Fruit fly (Drosophila melanogaster): ENCODE data around the gene NPFR.

Gene NPFR

DNA sequence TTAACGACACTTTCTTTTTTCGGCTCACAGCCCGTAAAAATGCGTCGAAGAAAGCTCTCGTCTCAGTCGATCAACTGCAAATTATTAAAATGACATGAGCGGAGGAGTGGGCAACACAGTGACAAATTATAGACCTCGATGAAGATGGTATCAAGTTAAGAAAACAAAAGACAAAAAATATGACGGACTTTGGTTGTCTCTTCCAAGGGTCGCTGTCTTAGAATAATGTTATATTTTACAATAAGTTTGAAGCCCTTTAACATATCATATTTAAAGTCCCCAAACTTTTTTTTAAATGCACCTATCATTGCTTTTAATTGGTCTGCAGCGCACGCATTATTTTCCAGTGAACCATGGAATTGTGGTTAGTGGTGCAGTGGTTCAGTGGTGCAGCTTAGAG lies 12.6 kb downstream of the NPFR start:
- no peak for TF ChIP-seq ttk (optimal IDR thresholded peaks at IDR 0.05)
- TF ChIP-seq Myc (optimal IDR thresholded peaks at IDR 0.05): no peak

dm6 chr3R:6203000-6203399 lies 15.9 kb downstream of the NPFR start:
- no peak for TF ChIP-seq Myc (optimal IDR thresholded peaks at IDR 0.05)
- no peak for TF ChIP-seq ttk (optimal IDR thresholded peaks at IDR 0.05)
- TF ChIP-seq insv (optimal IDR thresholded peaks at IDR 0.05): no peak
- no peak for TF ChIP-seq psq (optimal IDR thresholded peaks at IDR 0.05)
- no peak for TF ChIP-seq h (optimal IDR thresholded peaks at IDR 0.05)
- no peak for TF ChIP-seq Sin3A (optimal IDR thresholded peaks at IDR 0.05)

DNA sequence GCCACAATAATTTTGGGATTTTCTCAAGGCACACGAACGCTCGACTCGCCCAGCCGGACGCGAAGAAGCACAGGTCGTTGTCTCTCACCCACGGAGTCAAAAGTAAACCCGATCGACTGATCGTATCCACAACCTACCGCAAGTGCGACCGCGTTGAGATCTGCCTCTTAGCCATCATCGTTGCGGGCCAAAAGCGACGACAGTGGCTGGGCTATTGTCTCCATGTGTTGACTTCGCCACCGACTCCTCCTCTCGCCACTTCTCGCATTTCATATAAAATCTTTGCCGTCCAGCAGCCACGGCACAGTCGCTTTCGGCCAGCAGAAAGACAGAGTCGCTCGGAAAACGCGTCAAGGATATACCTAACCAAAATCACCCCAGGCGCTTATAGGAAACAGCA lies 22.0 kb downstream of the NPFR start, which contains the start of gene Osi2:
Gene Osi2 (plus strand): TSS at position 301 of the 400 bp plus-strand sequence.
- TF ChIP-seq Sin3A (optimal IDR thresholded peaks at IDR 0.05) (no peak), Myc (optimal IDR thresholded peaks at IDR 0.05) (no peak), insv (optimal IDR thresholded peaks at IDR 0.05) (no peak), h (optimal IDR thresholded peaks at IDR 0.05) (no peak), psq (optimal IDR thresholded peaks at IDR 0.05) (no peak), ttk (optimal IDR thresholded peaks at IDR 0.05) (no peak)

dm6 chr3R:6210266-6211040 lies 23.3 kb downstream of the NPFR start:
- TF ChIP-seq Sin3A (optimal IDR thresholded peaks at IDR 0.05): no peak
- no peak for TF ChIP-seq Myc (optimal IDR thresholded peaks at IDR 0.05)
- TF ChIP-seq ttk (optimal IDR thresholded peaks at IDR 0.05): no peak
- TF ChIP-seq h (optimal IDR thresholded peaks at IDR 0.05): no peak
- no peak for TF ChIP-seq psq (optimal IDR thresholded peaks at IDR 0.05)
- no peak for TF ChIP-seq insv (optimal IDR thresholded peaks at IDR 0.05)

DNA sequence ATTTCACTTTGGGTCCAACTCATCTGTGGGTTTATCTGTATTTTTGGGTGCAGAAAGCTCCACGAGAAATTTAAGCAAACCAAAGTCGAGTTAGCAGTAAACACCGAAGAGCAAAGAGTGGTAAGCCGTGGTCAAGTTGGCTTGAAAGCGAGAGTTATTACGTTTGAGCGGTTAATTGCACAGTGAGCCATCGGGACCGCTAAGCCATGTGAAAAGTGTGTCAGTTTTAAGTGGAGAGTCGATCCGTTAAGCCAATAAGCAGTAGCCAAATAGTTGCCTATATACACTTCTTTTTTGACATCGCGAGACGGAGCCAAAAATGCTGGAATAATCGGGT lies 23.9 kb downstream of the NPFR start:
- TF ChIP-seq h (optimal IDR thresholded peaks at IDR 0.05) (no peak), Myc (optimal IDR thresholded peaks at IDR 0.05) (no peak), ttk (optimal IDR thresholded peaks at IDR 0.05) (no peak)

DNA sequence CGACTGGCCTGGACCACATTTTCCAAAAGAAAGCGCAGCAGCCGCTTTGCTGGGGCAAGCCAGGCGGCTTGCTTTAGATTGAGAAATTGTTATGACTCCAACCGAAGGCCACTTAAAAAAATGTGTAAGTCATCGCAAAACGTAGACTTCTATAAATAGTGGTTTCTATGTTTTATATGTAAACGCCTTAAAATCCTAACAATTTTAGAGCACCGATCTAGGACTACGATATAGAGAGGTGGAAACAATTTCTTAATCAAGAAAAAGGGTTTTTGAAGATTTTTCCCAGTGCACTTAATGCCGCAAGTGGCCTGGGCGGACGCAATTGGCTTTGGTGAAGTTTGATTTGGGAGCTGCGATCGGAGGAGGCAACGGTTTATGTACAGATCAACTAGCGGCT lies 27.1 kb downstream of the NPFR start:
- no peak for TF ChIP-seq psq (optimal IDR thresholded peaks at IDR 0.05)
- TF ChIP-seq Myc (optimal IDR thresholded peaks at IDR 0.05): no peak
- no peak for TF ChIP-seq ttk (optimal IDR thresholded peaks at IDR 0.05)
- TF ChIP-seq insv (optimal IDR thresholded peaks at IDR 0.05): no peak
- no peak for TF ChIP-seq h (optimal IDR thresholded peaks at IDR 0.05)
- TF ChIP-seq Sin3A (optimal IDR thresholded peaks at IDR 0.05): no peak

dm6 chr3R:6215053-6215882 lies 28.2 kb downstream of the NPFR start, which contains the start of gene Osi3:
Osi3 (plus strand) TSS chr3R:6215832.
- TF ChIP-seq Sin3A (optimal IDR thresholded peaks at IDR 0.05) (no peak), psq (optimal IDR thresholded peaks at IDR 0.05) (no peak), h (optimal IDR thresholded peaks at IDR 0.05) (no peak), Myc (optimal IDR thresholded peaks at IDR 0.05) (no peak), ttk (optimal IDR thresholded peaks at IDR 0.05) (no peak), insv (optimal IDR thresholded peaks at IDR 0.05) (no peak)

DNA sequence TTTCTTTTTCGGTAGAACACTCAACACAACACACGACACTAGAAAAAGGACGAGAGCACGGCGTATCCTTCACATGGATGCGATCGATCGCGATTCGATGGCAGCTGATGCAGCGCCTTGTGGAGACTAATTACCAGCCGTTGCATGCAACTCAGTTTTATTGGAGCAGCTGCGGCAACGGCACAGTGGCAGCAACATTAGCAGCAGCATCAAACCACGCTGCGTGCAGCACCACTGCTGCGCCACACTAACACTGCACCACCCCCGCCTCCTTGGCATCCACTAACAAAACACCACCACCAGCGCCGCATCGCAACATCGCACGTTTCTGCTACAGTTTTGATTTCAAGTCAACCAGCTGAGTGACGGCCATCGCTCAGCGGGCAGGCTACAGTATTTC lies 34.6 kb downstream of the NPFR start, which contains the start of gene Osi4:
Gene Osi4 (minus strand): TSS at position 101 of the 400 bp plus-strand sequence.
- no peak for TF ChIP-seq h (optimal IDR thresholded peaks at IDR 0.05)
- TF ChIP-seq Sin3A (optimal IDR thresholded peaks at IDR 0.05): no peak
- TF ChIP-seq Myc (optimal IDR thresholded peaks at IDR 0.05): no peak
- TF ChIP-seq insv (optimal IDR thresholded peaks at IDR 0.05): no peak
- no peak for TF ChIP-seq ttk (optimal IDR thresholded peaks at IDR 0.05)
- no peak for TF ChIP-seq psq (optimal IDR thresholded peaks at IDR 0.05)

DNA sequence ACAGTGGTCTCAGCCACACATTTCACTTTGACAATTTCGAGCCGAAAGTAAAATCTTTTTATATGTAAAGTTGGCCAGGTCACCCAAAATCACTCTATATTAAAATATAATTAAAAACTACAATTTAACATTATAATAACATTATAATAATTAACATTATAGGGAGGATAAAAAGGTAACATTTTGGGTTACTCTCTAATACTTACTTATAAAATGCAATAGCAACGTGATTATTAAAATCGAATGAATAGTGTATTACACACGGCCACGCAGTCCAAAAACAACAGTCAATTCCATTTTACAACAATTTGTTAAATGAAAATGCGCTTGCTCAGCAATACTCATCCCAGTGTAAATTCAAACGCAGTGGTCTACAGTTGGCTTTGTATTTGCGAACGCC lies 35.0 kb downstream of the NPFR start:
- TF ChIP-seq Sin3A (optimal IDR thresholded peaks at IDR 0.05) (no peak), h (optimal IDR thresholded peaks at IDR 0.05) (no peak), psq (optimal IDR thresholded peaks at IDR 0.05) (no peak), Myc (optimal IDR thresholded peaks at IDR 0.05) (no peak), insv (optimal IDR thresholded peaks at IDR 0.05) (no peak), ttk (optimal IDR thresholded peaks at IDR 0.05) (no peak)

DNA sequence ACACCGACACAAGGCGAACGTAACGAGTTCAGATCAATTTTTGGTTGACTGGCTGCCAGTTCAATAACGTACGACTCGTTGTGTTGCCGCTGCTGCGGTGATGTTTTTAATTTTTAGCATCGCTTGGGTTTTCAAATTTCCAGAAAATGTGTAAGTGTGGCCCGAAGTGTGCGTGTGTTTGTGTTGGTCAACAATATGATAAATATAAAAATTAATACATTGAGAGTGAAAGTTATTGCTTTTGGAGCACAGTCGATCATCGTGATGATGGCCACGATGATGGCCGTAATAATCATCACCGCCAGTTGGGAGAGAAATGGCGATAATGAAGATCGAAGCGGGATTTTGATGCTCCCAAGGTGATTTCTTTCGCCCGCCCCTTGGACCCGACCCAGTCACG lies 39.0 kb downstream of the NPFR start:
- TF ChIP-seq ttk (optimal IDR thresholded peaks at IDR 0.05) (no peak), Myc (optimal IDR thresholded peaks at IDR 0.05) (no peak), h (optimal IDR thresholded peaks at IDR 0.05) (no peak), insv (optimal IDR thresholded peaks at IDR 0.05) (no peak), Sin3A (optimal IDR thresholded peaks at IDR 0.05) (no peak), psq (optimal IDR thresholded peaks at IDR 0.05) (no peak)

- TF ChIP-seq insv (optimal IDR thresholded peaks at IDR 0.05) (no peak), Sin3A (optimal IDR thresholded peaks at IDR 0.05) (no peak), psq (optimal IDR thresholded peaks at IDR 0.05) (no peak), Myc (optimal IDR thresholded peaks at IDR 0.05) (no peak), ttk (optimal IDR thresholded peaks at IDR 0.05) (no peak), h (optimal IDR thresholded peaks at IDR 0.05) (no peak)
Measured at dm6 chr3R:6226997-6227562, 40.0 kb downstream of the NPFR start, which contains the start of gene Osi5. Osi5 (plus strand) TSS chr3R:6227512.
